Worm (Caenorhabditis elegans): ENCODE results near the gene F26F2.3.

The F26F2.3 gene

DNA sequence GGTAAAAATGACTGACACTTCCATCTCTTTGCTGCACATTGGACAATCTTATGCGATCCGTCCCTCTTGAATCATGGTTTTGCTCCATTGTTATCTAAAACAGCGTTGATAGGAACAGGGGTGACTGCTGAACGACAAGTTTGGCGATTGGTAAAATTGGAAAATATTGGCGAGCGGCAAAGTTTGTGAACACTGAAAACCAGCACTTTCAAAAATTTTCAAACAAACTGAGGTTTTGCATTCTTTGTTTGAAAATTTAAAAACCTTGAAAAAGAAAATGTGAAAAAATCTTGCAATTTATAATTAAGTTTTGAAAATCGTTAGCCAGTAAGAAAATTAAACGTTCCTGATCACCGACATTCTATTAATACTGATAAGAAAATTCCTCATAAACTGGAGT is at the start of gene F26F2.3:
Gene F26F2.3 (minus strand): TSS at position 101 of the 400 bp plus-strand sequence.
- TF ChIP-seq rec-8 (tag; optimal IDR thresholded peaks at IDR 0.05) (no peak), lin-40 (tag; optimal IDR thresholded peaks at IDR 0.05) (no peak)

DNA sequence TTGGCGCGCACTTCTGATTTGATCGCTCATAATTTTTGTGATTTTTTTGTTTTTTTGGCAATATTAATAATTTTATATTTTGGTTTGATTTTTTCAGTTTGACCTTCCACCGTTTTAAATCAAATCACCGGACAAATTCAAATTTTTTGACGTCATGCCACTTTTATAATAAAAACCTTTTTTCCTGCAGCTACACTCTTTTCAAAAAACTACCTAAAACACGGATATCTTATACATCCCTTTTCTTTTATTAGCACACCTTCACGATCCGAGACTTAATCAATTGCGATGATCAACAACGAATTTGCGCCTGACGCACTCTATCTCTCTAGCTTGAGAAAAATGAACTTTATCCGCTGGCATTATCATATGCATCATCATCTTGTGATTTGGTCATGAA is 43.1 kb upstream of the F26F2.3 start, which contains the start of gene grd-2:
Gene grd-2 (plus strand): TSS at position 301 of the 400 bp plus-strand sequence.
- no peak for TF ChIP-seq attf-6 (GFP tag; IDR thresholded peaks at IDR 0.05)
- TF ChIP-seq nhr-27 (tag; optimal IDR thresholded peaks at IDR 0.05) = no peak
- TF ChIP-seq Y95B8A.8 (GFP tag; IDR thresholded peaks at IDR 0.05) = no peak
- no peak for TF ChIP-seq mes-4 (tag; optimal IDR thresholded peaks at IDR 0.05)
- TF ChIP-seq B0261.1 (tag; optimal IDR thresholded peaks at IDR 0.05) = no peak
- TF ChIP-seq atf-7 (tag; optimal IDR thresholded peaks at IDR 0.05) = no peak
- no peak for TF ChIP-seq ceh-91 (GFP tag; IDR thresholded peaks at IDR 0.05)
- TF ChIP-seq let-526 (GFP tag; IDR thresholded peaks at IDR 0.05) = no peak
- no peak for TF ChIP-seq gei-17 (GFP tag; optimal IDR thresholded peaks at IDR 0.05)
- TF ChIP-seq F55B11.4 (tag; optimal IDR thresholded peaks at IDR 0.05; ENCODE audit: borderline replicate concordance, insufficient read depth) = no peak
- no peak for TF ChIP-seq dox-1 (GFP tag; IDR thresholded peaks at IDR 0.05)
- no peak for TF ChIP-seq hrde-1 (tag; optimal IDR thresholded peaks at IDR 0.05; ENCODE audit: borderline replicate concordance)
- no peak for TF ChIP-seq lag-1 (GFP tag; IDR thresholded peaks at IDR 0.05)
- no peak for TF ChIP-seq nhr-90 (tag; optimal IDR thresholded peaks at IDR 0.05)

DNA sequence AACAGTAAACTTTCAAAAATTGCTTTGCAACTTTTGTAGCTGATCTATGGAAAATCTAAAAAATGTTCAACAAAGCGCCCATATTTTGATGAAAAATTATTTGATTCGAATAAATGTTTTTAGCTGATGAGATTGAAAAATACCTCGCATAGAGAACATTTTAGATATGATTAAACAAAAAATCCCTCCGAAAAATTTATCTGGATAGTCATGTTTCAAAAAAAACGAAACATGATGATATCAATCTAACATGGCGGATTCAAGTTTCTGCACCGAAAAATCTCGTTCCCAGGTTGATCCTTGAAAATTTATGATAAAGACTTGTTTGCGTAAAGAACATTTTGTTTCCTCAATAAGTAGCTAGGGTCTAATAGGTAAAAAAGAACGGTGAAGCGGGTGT is 42.3 kb upstream of the F26F2.3 start, which contains the start of gene ttr-12:
Gene ttr-12 (minus strand): TSS at position 101 of the 400 bp plus-strand sequence.
- no peak for TF ChIP-seq snpc-4 (GFP tag; optimal IDR thresholded peaks at IDR 0.05)
- TF ChIP-seq snpc-4 (tag; optimal IDR thresholded peaks at IDR 0.05) = no peak
- TF ChIP-seq Y56A3A.18 (GFP tag; IDR thresholded peaks at IDR 0.05) = no peak
- TF ChIP-seq him-1 (tag; optimal IDR thresholded peaks at IDR 0.05) = no peak
- TF ChIP-seq K11D2.4 (GFP tag; IDR thresholded peaks at IDR 0.05) = no peak
- no peak for TF ChIP-seq nfya-2 (GFP tag; IDR thresholded peaks at IDR 0.05)
- no peak for TF ChIP-seq dpff-1 (tag; optimal IDR thresholded peaks at IDR 0.05)
- TF ChIP-seq F57C9.4 (tag; optimal IDR thresholded peaks at IDR 0.05) = no peak
- no peak for TF ChIP-seq let-607 (tag; optimal IDR thresholded peaks at IDR 0.05)
- no peak for TF ChIP-seq nhr-80 (tag; optimal IDR thresholded peaks at IDR 0.05)
- TF ChIP-seq ceh-100 (GFP tag; IDR thresholded peaks at IDR 0.05) = no peak

DNA sequence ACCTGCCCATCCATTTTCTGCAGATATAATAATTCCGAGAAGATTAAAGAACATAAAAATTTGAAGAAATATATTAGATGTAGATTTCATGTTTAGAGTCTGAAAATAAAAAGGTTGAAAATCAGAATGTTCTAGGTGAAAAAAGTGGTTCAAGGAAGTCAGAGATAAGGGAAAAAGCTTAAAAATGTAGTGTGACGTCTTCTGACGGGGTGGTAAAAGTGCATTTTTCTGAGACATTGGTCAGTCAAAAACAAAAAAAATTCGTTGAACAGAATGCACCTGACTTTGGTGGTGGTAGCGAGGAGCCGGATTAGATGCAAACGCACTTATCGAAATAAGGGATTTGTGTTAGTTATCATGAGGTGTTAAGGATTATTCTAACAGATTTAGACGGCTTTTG is 40.3 kb upstream of the F26F2.3 start, which contains the start of gene F46B3.23:
Gene F46B3.23 (minus strand): TSS at position 101 of the 400 bp plus-strand sequence.
- TF ChIP-seq cebp-1 (GFP tag; IDR thresholded peaks at IDR 0.05) (no peak), cebp-1 (tag; optimal IDR thresholded peaks at IDR 0.05) (no peak), nhr-179 (tag; optimal IDR thresholded peaks at IDR 0.05) (no peak), B0261.1 (tag; optimal IDR thresholded peaks at IDR 0.05) (no peak), unc-130 (GFP tag; optimal IDR thresholded peaks at IDR 0.05) (no peak), pbrm-1 (GFP tag; IDR thresholded peaks at IDR 0.05) (no peak), nfya-2 (GFP tag; IDR thresholded peaks at IDR 0.05) (no peak), dox-1 (GFP tag; IDR thresholded peaks at IDR 0.05) (no peak), nhr-27 (tag; optimal IDR thresholded peaks at IDR 0.05) (no peak), snpc-3.4 (tag; optimal IDR thresholded peaks at IDR 0.05) (no peak), ceh-27 (GFP tag; optimal IDR thresholded peaks at IDR 0.05) (no peak), ztf-28 (GFP tag; IDR thresholded peaks at IDR 0.05) (no peak), bed-2 (GFP tag; IDR thresholded peaks at IDR 0.05) (no peak), lin-40 (tag; optimal IDR thresholded peaks at IDR 0.05) (no peak), hmg-1.2 (GFP tag; IDR thresholded peaks at IDR 0.05) (no peak), tbx-9 (tag; optimal IDR thresholded peaks at IDR 0.05; ENCODE audit: borderline replicate concordance) (no peak), ets-4 (GFP tag; optimal IDR thresholded peaks at IDR 0.05) (no peak), ZK185.1 (tag; optimal IDR thresholded peaks at IDR 0.05; ENCODE audit: poor library complexity, severe bottlenecking) (no peak)
